Worm (Caenorhabditis elegans): ENCODE results near the gene ire-1.

Gene ire-1

DNA sequence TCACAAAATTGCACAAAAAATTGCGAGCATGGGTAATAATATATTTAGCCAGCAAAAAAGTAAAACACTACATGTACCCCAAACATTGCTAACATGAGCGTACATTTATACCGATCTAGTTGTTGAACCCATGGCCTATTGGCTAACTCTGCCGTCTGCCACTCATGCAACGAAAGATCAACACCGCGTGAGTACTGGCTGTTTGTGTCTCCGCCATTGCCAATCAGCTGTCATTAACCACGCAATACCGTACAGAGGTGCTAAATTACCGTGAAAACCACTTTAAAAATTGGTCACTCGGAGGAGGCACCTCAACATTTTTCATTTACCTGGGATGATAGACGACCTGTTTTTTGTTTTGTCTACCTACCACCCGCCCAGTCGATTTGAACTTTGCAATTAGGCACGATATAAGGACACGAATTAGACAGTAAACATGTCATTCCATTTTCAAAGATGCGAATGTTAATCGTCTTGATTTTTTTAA lies 49.3 kb downstream of the ire-1 start, which contains the start of gene K02C4.2 (continued):
- TF ChIP-seq Y48G9A.11 (GFP tag; IDR thresholded peaks at IDR 0.05) (peak; percentile 80; the same call in 1 of the 2 replicates), unc-130 (GFP tag; optimal IDR thresholded peaks at IDR 0.05) (peak; percentile 40), F10B5.3 (tag; optimal IDR thresholded peaks at IDR 0.05) (peak; percentile 18), lin-38 (GFP tag; IDR thresholded peaks at IDR 0.05) (peak; percentile 83), aly-2 (tag; optimal IDR thresholded peaks at IDR 0.05) (no peak), dmd-8 (GFP tag; IDR thresholded peaks at IDR 0.05) (peak; percentile 93), madf-9 (GFP tag; conservative IDR thresholded peaks at IDR 0.05) (peak; percentile 68; the same call in 1 of the 2 replicates), spr-1 (tag; optimal IDR thresholded peaks at IDR 0.05) (peak; percentile 73), Y5F2A.4 (GFP tag; optimal IDR thresholded peaks at IDR 0.05) (peak; percentile 68), ceh-62 (tag; optimal IDR thresholded peaks at IDR 0.05) (no peak), nhr-102 (tag; optimal IDR thresholded peaks at IDR 0.05) (peak; percentile 75), fkh-10 (GFP tag; optimal IDR thresholded peaks at IDR 0.05) (no peak), nhr-25 (tag; optimal IDR thresholded peaks at IDR 0.05; ENCODE audit: borderline replicate concordance, insufficient read depth) (peak; percentile 52), dmd-6 (GFP tag; IDR thresholded peaks at IDR 0.05) (peak; percentile 83), hlh-30 (tag; optimal IDR thresholded peaks at IDR 0.05; ENCODE audit: insufficient read depth) (peak; percentile 88), Y75B8A.6 (GFP tag; IDR thresholded peaks at IDR 0.05) (no peak), nhr-11 (tag; optimal IDR thresholded peaks at IDR 0.05) (no peak), hlh-11 (tag; optimal IDR thresholded peaks at IDR 0.05) (peak; percentile 94), dve-1 (tag; optimal IDR thresholded peaks at IDR 0.05; ENCODE audit: insufficient read depth) (peak; percentile 73), F37D6.2 (tag; optimal IDR thresholded peaks at IDR 0.05) (no peak), lim-7 (GFP tag; IDR thresholded peaks at IDR 0.05) (peak; percentile 92), nhr-42 (GFP tag; IDR thresholded peaks at IDR 0.05) (peak; percentile 85), ceh-32 (tag; optimal IDR thresholded peaks at IDR 0.05; ENCODE audit: poor library complexity) (no peak), jun-1 (tag; optimal IDR thresholded peaks at IDR 0.05) (peak; percentile 31), cey-2 (tag; optimal IDR thresholded peaks at IDR 0.05; ENCODE audit: borderline replicate concordance, insufficient read depth) (no peak), duxl-1 (tag; optimal IDR thresholded peaks at IDR 0.05; ENCODE audit: poor library complexity) (peak; percentile 92), ZK546.5 (tag; optimal IDR thresholded peaks at IDR 0.05) (no peak), unc-62 (GFP tag; optimal IDR thresholded peaks at IDR 0.05 in 1 of 2) (no peak), unc-62 (tag; optimal IDR thresholded peaks at IDR 0.05) (no peak), unc-39 (tag; optimal IDR thresholded peaks at IDR 0.05) (no peak)

DNA sequence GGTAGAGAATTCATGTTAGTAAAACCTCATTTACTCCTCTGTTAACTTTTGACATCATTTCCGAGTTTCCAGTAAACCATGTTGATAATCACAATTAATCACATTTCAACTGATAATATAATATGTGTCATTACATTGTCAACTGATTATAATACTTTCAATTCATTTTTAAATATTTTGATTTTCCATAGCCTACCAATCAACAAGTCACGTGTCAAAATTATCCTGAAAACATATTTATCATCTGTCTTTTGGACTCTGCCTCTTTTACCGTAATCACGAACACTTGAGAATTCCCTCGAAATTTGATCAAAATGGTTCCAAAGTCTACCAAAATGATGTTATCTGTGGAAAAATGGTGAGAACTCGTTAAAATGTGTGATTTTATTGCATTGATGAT lies 50.7 kb downstream of the ire-1 start:
- TF ChIP-seq nhr-28 (tag; optimal IDR thresholded peaks at IDR 0.05) (peak; percentile 7), dve-1 (tag; optimal IDR thresholded peaks at IDR 0.05; ENCODE audit: insufficient read depth) (peak; percentile 77), daf-16 (GFP tag; optimal IDR thresholded peaks at IDR 0.05) (no peak), daf-16 (tag; optimal IDR thresholded peaks at IDR 0.05) (peak; percentile 91), attf-4 (tag; optimal IDR thresholded peaks at IDR 0.05) (no peak), nhr-6 (tag; optimal IDR thresholded peaks at IDR 0.05) (no peak), dmd-6 (GFP tag; IDR thresholded peaks at IDR 0.05) (peak; percentile 36; the same call in 1 of the 2 replicates), Y105C5A.15 (GFP tag; IDR thresholded peaks at IDR 0.05) (no peak), nhr-25 (tag; optimal IDR thresholded peaks at IDR 0.05; ENCODE audit: borderline replicate concordance, insufficient read depth) (no peak), hlh-30 (tag; optimal IDR thresholded peaks at IDR 0.05; ENCODE audit: insufficient read depth) (peak; percentile 2), nhr-76 (tag; optimal IDR thresholded peaks at IDR 0.05) (no peak), hlh-11 (tag; optimal IDR thresholded peaks at IDR 0.05) (peak; percentile 38), lin-38 (GFP tag; IDR thresholded peaks at IDR 0.05) (no peak), php-3 (GFP tag; IDR thresholded peaks at IDR 0.05) (0 out of 2 replicates have a peak, but pooled peaks have one; percentile 31), D1046.2 (GFP tag; IDR thresholded peaks at IDR 0.05) (no peak)
